Worm (Caenorhabditis elegans) whole organism, L1 larva: ENCODE measurements around the gene pdhk-2.

ENCODE experiments used
- Y116A8C.19 ChIP-seq: sonication (generic microtip); optimal IDR thresholded peaks from 2 replicates; lab custom pipeline; 2016; ENCODE audit warnings: missing compliant biosample characterization, missing genetic modification characterization, borderline replicate concordance
- alr-1 ChIP-seq: fragments of 200-800 bp; sonication (Bioruptor generic); optimal IDR thresholded peaks from 2 replicates; lab custom pipeline; 2018; ENCODE audit warnings: borderline replicate concordance, mild to moderate bottlenecking, missing genetic modification characterization, missing compliant biosample characterization
- blmp-1 ChIP-seq: fragments of 150-350 bp; optimal IDR thresholded peaks from 2 replicates; lab custom pipeline; 2014; ENCODE audit warnings: missing biosample characterization, missing genetic modification characterization
- ceh-63 ChIP-seq: fragments of 200-800 bp; sonication (Bioruptor generic); optimal IDR thresholded peaks from 2 replicates; lab custom pipeline; 2018; ENCODE audit warnings: mild to moderate bottlenecking, missing genetic modification characterization, missing compliant biosample characterization
- ceh-82 ChIP-seq, 3 experiments: fragments of 150-350 bp in 1 of 3; sonication (generic microtip) in 2 of 3; optimal IDR thresholded peaks; 2 replicates each; lab custom pipeline; 2014 to 2017; ENCODE audit warnings: missing biosample characterization in 3 of 3, missing genetic modification characterization in 3 of 3
- efl-1 ChIP-seq, 4 experiments: fragments of 150-350 bp; optimal IDR thresholded peaks in 3 of 4; peaks in 1 of 4; 1 replicate in 1 of 4; 2 replicates in 3 of 4; lab custom pipeline; 2014; ENCODE audit warnings: missing biosample characterization in 2 of 4, missing genetic modification characterization in 2 of 4, missing genetic modification reagents in 2 of 4
- egl-13 ChIP-seq: sonication (generic microtip); optimal IDR thresholded peaks from 2 replicates; lab custom pipeline; 2016; ENCODE audit warnings: missing genotype, missing genetic modification reagents, missing genetic modification characterization, missing compliant biosample characterization
- elt-2 ChIP-seq: sonication (generic microtip); optimal IDR thresholded peaks from 2 replicates; lab custom pipeline; 2016; ENCODE audit warnings: missing genetic modification characterization, mild to moderate bottlenecking, inconsistent platforms, missing compliant biosample characterization, missing genetic modification reagents
- elt-3 ChIP-seq, 6 experiments: fragments of 150-350 bp in 1 of 6; sonication (generic microtip); optimal IDR thresholded peaks; 2 replicates each; lab custom pipeline; 2017 to 2018; ENCODE audit warnings: missing biosample characterization in 6 of 6, missing genetic modification characterization in 6 of 6, inconsistent platforms in 1 of 6
- ets-5 ChIP-seq: fragments of 200-800 bp; sonication (Bioruptor generic); IDR thresholded peaks from 2 replicates; pipeline ENCODE4 v1.3.6; 2022; ENCODE audit warnings: missing genetic modification characterization, missing compliant biosample characterization
- fkh-10 ChIP-seq: sonication (generic microtip); optimal IDR thresholded peaks from 2 replicates; lab custom pipeline; 2017; ENCODE audit warnings: missing biosample characterization, missing genetic modification reagents, missing genetic modification characterization
- grh-1 ChIP-seq: fragments of 200-800 bp; sonication (Bioruptor generic); IDR thresholded peaks from 2 replicates; pipeline ENCODE4 v1.3.6; 2022; ENCODE audit warnings: missing genetic modification reagents, missing genetic modification characterization, missing compliant biosample characterization
- irx-1 ChIP-seq: sonication (generic microtip); optimal IDR thresholded peaks from 2 replicates; lab custom pipeline; 2016; ENCODE audit warnings: missing genetic modification characterization, missing compliant biosample characterization
- isw-1 ChIP-seq: fragments of 200-800 bp; sonication (Bioruptor generic); IDR thresholded peaks from 2 replicates; pipeline ENCODE4 v1.3.6; 2022; ENCODE audit warnings: missing genetic modification characterization, missing compliant biosample characterization
- lin-13 ChIP-seq: fragments of 150-350 bp; optimal IDR thresholded peaks from 2 replicates; lab custom pipeline; 2014; ENCODE audit warnings: missing biosample characterization, missing genetic modification reagents, missing genetic modification characterization
- lin-14 ChIP-seq: fragments of 200-800 bp; sonication (Bioruptor generic); optimal IDR thresholded peaks from 2 replicates; lab custom pipeline; 2018; ENCODE audit warnings: mild to moderate bottlenecking, missing genetic modification characterization, moderate library complexity, missing compliant biosample characterization
- lin-35 ChIP-seq, 2 experiments: fragments of 150-350 bp; optimal IDR thresholded peaks; 2 replicates each; lab custom pipeline; 2014; ENCODE audit warnings: missing biosample characterization in 2 of 2, missing genetic modification characterization in 2 of 2, missing genetic modification reagents in 2 of 2
- lir-3 ChIP-seq: sonication (generic microtip); optimal IDR thresholded peaks from 2 replicates; lab custom pipeline; 2016; ENCODE audit warnings: mild to moderate bottlenecking, missing genetic modification characterization, moderate library complexity, missing compliant biosample characterization; ENCODE audit not compliant: poor library complexity
- mab-9 ChIP-seq: fragments of 200-800 bp; sonication (Bioruptor generic); IDR thresholded peaks from 2 replicates; pipeline ENCODE4 v1.3.6; 2022; ENCODE audit warnings: missing genetic modification reagents, missing genetic modification characterization, missing compliant biosample characterization
- mdl-1 ChIP-seq, 2 experiments: fragments of 150-350 bp; optimal IDR thresholded peaks; 2 replicates each; lab custom pipeline; 2014 to 2017; ENCODE audit warnings: missing biosample characterization in 2 of 2, missing genetic modification characterization in 2 of 2, inconsistent platforms in 1 of 2
- mef-2 ChIP-seq: fragments of 150-350 bp; optimal IDR thresholded peaks from 2 replicates; lab custom pipeline; 2014; ENCODE audit warnings: missing biosample characterization, missing genetic modification characterization
- nhr-20 ChIP-seq: sonication (generic microtip); optimal IDR thresholded peaks from 2 replicates; lab custom pipeline; 2016; ENCODE audit warnings: mild to moderate bottlenecking, missing genetic modification characterization, missing compliant biosample characterization
- nhr-237 ChIP-seq: fragments of 150-350 bp; optimal IDR thresholded peaks from 2 replicates; lab custom pipeline; 2014; ENCODE audit warnings: missing biosample characterization, missing genetic modification characterization
- nhr-28 ChIP-seq: fragments of 150-350 bp; optimal IDR thresholded peaks from 2 replicates; lab custom pipeline; 2014; ENCODE audit warnings: missing biosample characterization, missing genetic modification characterization
- nhr-47 ChIP-seq: sonication (generic microtip); optimal IDR thresholded peaks from 2 replicates; lab custom pipeline; 2016; ENCODE audit warnings: mild to moderate bottlenecking, missing genetic modification characterization, moderate library complexity, missing compliant biosample characterization
- nhr-71 ChIP-seq: sonication (generic microtip); optimal IDR thresholded peaks from 2 replicates; lab custom pipeline; 2016; ENCODE audit warnings: mild to moderate bottlenecking, missing genetic modification characterization, moderate library complexity, missing compliant biosample characterization
- nhr-85 ChIP-seq: sonication (generic microtip); peaks from one replicate; lab custom pipeline; 2016; ENCODE audit warnings: missing genetic modification characterization, inconsistent platforms, missing compliant biosample characterization
- nhr-90 ChIP-seq: sonication (generic microtip); optimal IDR thresholded peaks from 2 replicates; lab custom pipeline; 2016; ENCODE audit warnings: mild to moderate bottlenecking, missing genetic modification characterization, missing compliant biosample characterization; ENCODE audit not compliant: poor library complexity
- skn-1 ChIP-seq: fragments of 150-350 bp; optimal IDR thresholded peaks from 2 replicates; lab custom pipeline; 2014; ENCODE audit warnings: missing biosample characterization, missing genetic modification characterization
- snpc-4 ChIP-seq: fragments of 150-350 bp; optimal IDR thresholded peaks from 2 replicates; lab custom pipeline; 2014; ENCODE audit warnings: missing biosample characterization, missing genetic modification characterization
- snu-23 ChIP-seq: sonication (generic microtip); optimal IDR thresholded peaks from 2 replicates; lab custom pipeline; 2016; ENCODE audit warnings: missing genetic modification characterization, missing compliant biosample characterization
- sup-37 ChIP-seq: fragments of 200-800 bp; sonication (Bioruptor generic); optimal IDR thresholded peaks from 2 replicates; lab custom pipeline; 2018; ENCODE audit warnings: mild to moderate bottlenecking, missing genetic modification characterization, missing compliant biosample characterization
- swsn-7 ChIP-seq: sonication (generic microtip); optimal IDR thresholded peaks from 2 replicates; lab custom pipeline; 2016; ENCODE audit warnings: missing genetic modification characterization, missing compliant biosample characterization
- tbx-2 ChIP-seq: sonication (generic microtip); optimal IDR thresholded peaks from 2 replicates; lab custom pipeline; 2016; ENCODE audit warnings: missing genetic modification characterization, missing compliant biosample characterization
- tlp-1 ChIP-seq: fragments of 150-350 bp; optimal IDR thresholded peaks from 2 replicates; lab custom pipeline; 2014; ENCODE audit warnings: missing biosample characterization, missing genetic modification characterization
- unc-130 ChIP-seq: fragments of 150-350 bp; optimal IDR thresholded peaks from 2 replicates; lab custom pipeline; 2017; ENCODE audit warnings: missing biosample characterization, missing genetic modification characterization, inconsistent platforms
- unc-30 ChIP-seq: sonication (generic microtip); optimal IDR thresholded peaks from 2 replicates; lab custom pipeline; 2017; ENCODE audit warnings: missing biosample characterization, missing genetic modification characterization
- unc-86 ChIP-seq: sonication (generic microtip); optimal IDR thresholded peaks from 2 replicates; lab custom pipeline; 2016; ENCODE audit warnings: missing genetic modification characterization, missing compliant biosample characterization
- vab-15 ChIP-seq: sonication (generic microtip); optimal IDR thresholded peaks from 2 replicates; lab custom pipeline; 2017; ENCODE audit warnings: missing genotype, mild to moderate bottlenecking, missing genetic modification characterization, missing compliant biosample characterization
- xbp-1 ChIP-seq: sonication (generic microtip); optimal IDR thresholded peaks from 2 replicates; lab custom pipeline; 2016; ENCODE audit warnings: missing genetic modification characterization, missing compliant biosample characterization
- zag-1 ChIP-seq: fragments of 150-350 bp; optimal IDR thresholded peaks from 2 replicates; lab custom pipeline; 2014; ENCODE audit warnings: missing biosample characterization, missing genetic modification characterization
- ztf-11 ChIP-seq, 2 experiments: sonication (generic microtip); optimal IDR thresholded peaks; 2 replicates each; lab custom pipeline; 2016 to 2017; ENCODE audit warnings: missing genetic modification characterization in 2 of 2, missing biosample characterization in 1 of 2, missing compliant biosample characterization in 1 of 2
- ztf-4 ChIP-seq: fragments of 150-350 bp; optimal IDR thresholded peaks from 2 replicates; lab custom pipeline; 2014; ENCODE audit warnings: missing biosample characterization, missing genetic modification characterization

The pdhk-2 gene

DNA sequence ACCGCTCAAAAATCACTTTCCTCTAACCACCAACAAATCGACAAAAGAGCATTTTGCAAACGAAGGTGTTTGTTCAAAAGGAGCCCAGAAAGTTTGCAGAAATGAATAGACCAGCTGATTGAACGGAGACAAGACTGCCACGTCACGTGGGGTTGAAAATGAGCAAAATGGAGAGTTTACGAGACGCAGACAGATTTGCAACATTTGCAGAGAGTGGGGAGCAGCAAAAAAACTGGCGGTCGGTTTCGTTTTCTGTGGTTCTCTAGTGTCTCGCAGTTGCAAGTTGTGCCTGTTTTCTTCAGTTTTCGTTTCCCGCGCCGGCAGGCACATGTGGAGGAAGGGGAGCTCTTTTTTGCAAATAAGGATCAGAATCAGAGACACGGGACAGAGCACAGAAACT lies 44.2 kb upstream of the pdhk-2 start (continued):
- TF ChIP-seq grh-1 (GFP tag; lab: Robert Waterston, UW), result no peak
- TF ChIP-seq ceh-82 (tag; optimal IDR thresholded peaks at IDR 0.05; lab: Kevin White, UChicago), result peak in 2 of 3 experiments; percentile 16 to 54
- peak; percentile 42 for TF ChIP-seq lin-13 (GFP tag; lab: Kevin White, UChicago)
- no peak for TF ChIP-seq nhr-237 (tag; lab: Kevin White, UChicago)
- TF ChIP-seq unc-30 (tag; lab: Kevin White, UChicago), result no peak
- TF ChIP-seq tbx-2 (tag; lab: Kevin White, UChicago), result peak; percentile 70
- TF ChIP-seq vab-15 (tag; lab: Kevin White, UChicago), result no peak
- peak; percentile 26 for TF ChIP-seq sup-37 (GFP tag; lab: Kevin White, UChicago)
- TF ChIP-seq isw-1 (GFP tag; lab: Robert Waterston, UW), result no peak
- peak; percentile 66 for TF ChIP-seq nhr-47 (tag; lab: Kevin White, UChicago)
- TF ChIP-seq elt-3 (tag; optimal IDR thresholded peaks at IDR 0.05; lab: Kevin White, UChicago), result no peak
- peak; percentile 91 for TF ChIP-seq lin-14 (GFP tag; lab: Kevin White, UChicago)
- peak; percentile 45 for TF ChIP-seq unc-130
- TF ChIP-seq lir-3 (tag; lab: Kevin White, UChicago), result no peak
- no peak for TF ChIP-seq ceh-63 (GFP tag; lab: Kevin White, UChicago)
- TF ChIP-seq swsn-7, result peak; percentile 41
- peak; percentile 39 for TF ChIP-seq egl-13 (tag; lab: Kevin White, UChicago)
- TF ChIP-seq Y116A8C.19 (tag; lab: Kevin White, UChicago), result no peak

DNA sequence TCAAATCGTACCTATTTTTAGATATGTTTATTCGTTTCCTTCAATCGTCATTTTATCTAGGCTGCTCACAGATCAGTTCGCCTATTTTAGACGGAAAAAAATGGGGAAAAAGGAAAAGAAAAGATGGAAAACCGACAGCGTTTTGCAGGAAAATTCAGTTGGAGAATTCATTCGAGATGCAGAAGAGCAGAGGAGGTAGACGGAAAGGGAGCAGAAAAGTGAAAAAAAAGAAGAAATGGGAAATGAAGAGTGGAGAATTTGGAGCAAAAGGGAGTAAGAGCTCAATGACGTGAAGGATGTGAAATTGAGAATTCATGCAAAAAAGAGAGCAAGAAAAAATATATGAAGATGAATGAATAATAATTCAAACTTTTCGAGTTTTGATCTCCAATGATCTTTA lies 43.3 kb upstream of the pdhk-2 start:
- peak; percentile 41 for TF ChIP-seq egl-13 (tag; lab: Kevin White, UChicago)
- TF ChIP-seq fkh-10 (GFP tag; lab: Kevin White, UChicago), result peak; percentile 52
- TF ChIP-seq lin-14 (GFP tag; lab: Kevin White, UChicago), result peak; percentile 70
- TF ChIP-seq nhr-28 (tag; lab: Kevin White, UChicago), result no peak
- TF ChIP-seq nhr-71 (tag; lab: Kevin White, UChicago), result peak; percentile 42
- no peak for TF ChIP-seq mab-9 (GFP tag; lab: Robert Waterston, UW)
- TF ChIP-seq vab-15 (tag; lab: Kevin White, UChicago), result no peak
- TF ChIP-seq zag-1 (tag; lab: Kevin White, UChicago), result no peak
- TF ChIP-seq skn-1, result no peak
- peak in 1 of 3 experiments; percentile 8 for TF ChIP-seq ceh-82 (tag; optimal IDR thresholded peaks at IDR 0.05; lab: Kevin White, UChicago)
- peak; percentile 31 for TF ChIP-seq unc-86 (tag; lab: Kevin White, UChicago)

DNA sequence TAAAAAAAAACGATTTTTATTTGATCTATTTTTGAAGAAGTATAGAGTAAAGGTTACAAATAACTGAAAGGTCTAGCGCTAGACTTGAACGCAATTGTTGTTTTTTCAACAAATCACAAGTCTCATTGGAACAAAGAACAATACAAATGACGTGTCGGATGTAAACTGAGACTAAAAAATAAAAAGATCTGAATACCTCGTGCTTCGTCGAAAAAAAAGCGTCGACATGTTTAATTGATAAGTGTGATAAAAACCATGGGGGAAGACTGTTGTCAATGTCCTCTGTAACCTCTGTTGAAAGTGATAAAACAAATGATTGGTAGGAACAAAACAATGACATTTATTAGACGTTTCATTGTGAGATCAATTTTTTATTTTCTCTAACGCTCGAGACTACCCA lies 41.5 kb upstream of the pdhk-2 start:
- TF ChIP-seq isw-1 (GFP tag; lab: Robert Waterston, UW) (no peak), efl-1 (optimal IDR thresholded peaks at IDR 0.05; lab: Kevin White, UChicago) (no peak), efl-1 (GFP tag; optimal IDR thresholded peaks at IDR 0.05 in 1 of 2; lab: Kevin White, UChicago) (peak in 1 of 2 experiments; percentile 19), nhr-85 (peak; percentile 56), ztf-4 (tag; lab: Kevin White, UChicago) (no peak), blmp-1 (tag; lab: Kevin White, UChicago) (peak; percentile 10), tlp-1 (tag; lab: Kevin White, UChicago) (no peak), ets-5 (GFP tag; lab: Robert Waterston, UW) (no peak), lin-14 (GFP tag; lab: Kevin White, UChicago) (peak; percentile 45), mef-2 (tag; lab: Kevin White, UChicago) (no peak), xbp-1 (tag; lab: Kevin White, UChicago) (no peak), snpc-4 (tag; lab: Kevin White, UChicago) (no peak), lin-35 (GFP tag; optimal IDR thresholded peaks at IDR 0.05; lab: Kevin White, UChicago) (peak in 1 of 2 experiments; percentile 65), sup-37 (GFP tag; lab: Kevin White, UChicago) (no peak), irx-1 (tag; lab: Kevin White, UChicago) (no peak), grh-1 (GFP tag; lab: Robert Waterston, UW) (no peak), elt-2 (peak; percentile 29), nhr-71 (tag; lab: Kevin White, UChicago) (peak; percentile 51), ztf-11 (tag; optimal IDR thresholded peaks at IDR 0.05; lab: Kevin White, UChicago) (no peak), nhr-20 (tag; lab: Kevin White, UChicago) (peak; percentile 68), elt-3 (tag; optimal IDR thresholded peaks at IDR 0.05; lab: Kevin White, UChicago) (peak in 1 of 6 experiments; percentile 77), unc-130 (peak; percentile 50), mdl-1 (tag; optimal IDR thresholded peaks at IDR 0.05; lab: Kevin White, UChicago) (peak in 1 of 2 experiments; percentile 14), nhr-90 (tag; lab: Kevin White, UChicago) (peak; percentile 2), snu-23 (GFP tag; lab: Kevin White, UChicago) (peak; percentile 30), alr-1 (tag; lab: Kevin White, UChicago) (no peak)
- TF ChIP-seq, all 84 proteins: peak for 13
